Fruit fly (Drosophila melanogaster) whole organism, embryonic: ENCODE data around the gene kz.

ENCODE experiments used
- Ada2b ChIP-seq: fragments of 200-800 bp; sonication (Bioruptor generic); IDR thresholded peaks from 2 replicates; pipeline ENCODE4 v1.3.6; 2022; ENCODE audit warnings: missing biosample characterization, missing genetic modification characterization
- Atf3 ChIP-seq: fragments of 200-800 bp; sonication (Bioruptor generic); optimal IDR thresholded peaks from 3 replicates; lab custom pipeline; 2016; ENCODE audit warnings: missing biosample characterization, missing genetic modification characterization
- CG1024 ChIP-seq: fragments of 200-800 bp; sonication (Bioruptor generic); IDR thresholded peaks from 2 replicates; pipeline ENCODE4 v1.3.6; 2022; ENCODE audit warnings: missing biosample characterization, missing genetic modification characterization
- CG10366 ChIP-seq: fragments of 200-800 bp; sonication (Bioruptor generic); IDR thresholded peaks from 2 replicates; pipeline ENCODE4 v1.3.6; 2022; ENCODE audit warnings: missing biosample characterization, missing genetic modification characterization
- CG10543 ChIP-seq: fragments of 200-800 bp; sonication (Bioruptor generic); optimal IDR thresholded peaks from 3 replicates; lab custom pipeline; 2017; ENCODE audit warnings: missing biosample characterization, mild to moderate bottlenecking, missing genetic modification characterization, moderate library complexity
- CG12071 ChIP-seq: fragments of 200-800 bp; sonication (Bioruptor generic); optimal IDR thresholded peaks from 3 replicates; lab custom pipeline; 2018; ENCODE audit warnings: missing biosample characterization, mild to moderate bottlenecking, missing genetic modification characterization
- CG12391 ChIP-seq: fragments of 200-800 bp; sonication (Bioruptor generic); optimal IDR thresholded peaks from 3 replicates; lab custom pipeline; 2018; ENCODE audit warnings: missing biosample characterization, mild to moderate bottlenecking, missing genetic modification characterization, moderate library complexity
- CG13287 ChIP-seq: fragments of 200-800 bp; sonication (Bioruptor generic); IDR thresholded peaks from 2 replicates; pipeline ENCODE4 v1.3.6; 2022; ENCODE audit warnings: missing biosample characterization, missing genetic modification characterization; ENCODE audit not compliant: partially characterized antibody
- CG14710 ChIP-seq: fragments of 200-800 bp; sonication (Bioruptor generic); optimal IDR thresholded peaks from 3 replicates; lab custom pipeline; 2019; ENCODE audit warnings: missing biosample characterization, mild to moderate bottlenecking, missing genetic modification characterization, moderate library complexity
- CG18619 ChIP-seq: fragments of 200-800 bp; sonication (Bioruptor generic); optimal IDR thresholded peaks from 3 replicates; lab custom pipeline; 2017; ENCODE audit warnings: missing biosample characterization, mild to moderate bottlenecking, missing genetic modification characterization
- CG2889 ChIP-seq: fragments of 200-800 bp; sonication (Bioruptor generic); IDR thresholded peaks from 3 replicates; pipeline ENCODE4 v1.3.6; 2022; ENCODE audit warnings: missing biosample characterization, missing genetic modification characterization
- CG30020 ChIP-seq: fragments of 200-800 bp; optimal IDR thresholded peaks from 2 replicates; lab custom pipeline; 2019; ENCODE audit warnings: missing biosample characterization, mild to moderate bottlenecking, missing genetic modification characterization, moderate library complexity
- CG30431 ChIP-seq: fragments of 200-800 bp; sonication (Bioruptor generic); optimal IDR thresholded peaks from 2 replicates; lab custom pipeline; 2017; ENCODE audit warnings: missing biosample characterization, missing genetic modification characterization
- CG42726 ChIP-seq: fragments of 200-800 bp; sonication (Bioruptor generic); IDR thresholded peaks from 2 replicates; pipeline ENCODE4 v1.3.6; 2022; ENCODE audit warnings: missing biosample characterization, missing genetic modification characterization; ENCODE audit not compliant: partially characterized antibody
- CG5245 ChIP-seq: fragments of 200-800 bp; sonication (Bioruptor generic); optimal IDR thresholded peaks from 3 replicates; lab custom pipeline; 2016; ENCODE audit warnings: missing biosample characterization, missing genetic modification characterization
- CG6272 ChIP-seq: fragments of 200-800 bp; sonication (Bioruptor generic); IDR thresholded peaks from 2 replicates; pipeline ENCODE4 v1.3.6; 2022; ENCODE audit warnings: missing biosample characterization, missing genetic modification characterization
- CG6689 ChIP-seq: fragments of 200-800 bp; sonication (Bioruptor generic); IDR thresholded peaks from 2 replicates; pipeline ENCODE4 v1.3.6; 2022; ENCODE audit warnings: missing biosample characterization, missing genetic modification characterization
- CG9876 ChIP-seq: fragments of 200-800 bp; sonication (Bioruptor generic); optimal IDR thresholded peaks from 2 replicates; lab custom pipeline; 2016; ENCODE audit warnings: missing biosample characterization, missing genetic modification characterization
- CG9932 ChIP-seq: fragments of 200-800 bp; sonication (Bioruptor generic); IDR thresholded peaks from 2 replicates; pipeline ENCODE4 v1.3.6; 2022; ENCODE audit warnings: missing biosample characterization, missing genetic modification characterization
- CTCF ChIP-seq: fragments of 200-800 bp; sonication (Bioruptor generic); optimal IDR thresholded peaks from 2 replicates; lab custom pipeline; 2017; ENCODE audit warnings: missing biosample characterization, mild to moderate bottlenecking, missing genetic modification characterization, moderate library complexity
- CrebB ChIP-seq: fragments of 200-800 bp; sonication (Bioruptor generic); optimal IDR thresholded peaks from 3 replicates; lab custom pipeline; 2018; ENCODE audit warnings: missing biosample characterization, mild to moderate bottlenecking, missing genetic modification characterization
- E2f2 ChIP-seq: fragments of 200-800 bp; sonication (Bioruptor generic); IDR thresholded peaks from 2 replicates; pipeline ENCODE4 v1.3.6; 2022; ENCODE audit warnings: missing biosample characterization, missing genetic modification characterization
- Eip74EF ChIP-seq, 2 experiments: fragments of 200-800 bp in 1 of 2; fragments of >200 bp in 1 of 2; sonication (Bioruptor generic) in 1 of 2; optimal IDR thresholded peaks; 2 replicates each; lab custom pipeline; 2017 to 2019; ENCODE audit warnings: missing biosample characterization in 2 of 2, missing genetic modification characterization in 2 of 2, mild to moderate bottlenecking in 1 of 2, moderate library complexity in 1 of 2
- Ets65A ChIP-seq: fragments of 200-800 bp; sonication (Bioruptor generic); peaks from one replicate; lab custom pipeline; 2016; ENCODE audit warnings: missing biosample characterization, missing genetic modification characterization
- Fer2 ChIP-seq: fragments of 200-800 bp; sonication (Bioruptor generic); optimal IDR thresholded peaks from 2 replicates; lab custom pipeline; 2018; ENCODE audit warnings: missing biosample characterization, mild to moderate bottlenecking, missing genetic modification characterization, moderate library complexity
- GATAe ChIP-seq: fragments of 200-800 bp; sonication (Bioruptor generic); conservative IDR thresholded peaks from 2 replicates; pipeline ENCODE4 v1.3.6; 2022; ENCODE audit warnings: missing biosample characterization, missing genetic modification characterization
- Hmx ChIP-seq: fragments of 200-800 bp; sonication (Bioruptor generic); optimal IDR thresholded peaks from 2 replicates; lab custom pipeline; 2016; ENCODE audit warnings: missing biosample characterization, missing genetic modification characterization
- Hr78 ChIP-seq, 2 experiments: fragments of 200-800 bp in 1 of 2; fragments of >200 bp in 1 of 2; sonication (Bioruptor generic) in 1 of 2; optimal IDR thresholded peaks; 2 replicates each; lab custom pipeline; 2017 to 2019; ENCODE audit warnings: missing biosample characterization in 2 of 2, missing genetic modification characterization in 2 of 2, mild to moderate bottlenecking in 1 of 2, moderate library complexity in 1 of 2
- Kr ChIP-seq: fragments of 200-800 bp; sonication (Bioruptor generic); optimal IDR thresholded peaks from 2 replicates; lab custom pipeline; 2017; ENCODE audit warnings: missing biosample characterization, mild to moderate bottlenecking, missing genetic modification characterization
- Lpt ChIP-seq: fragments of >200 bp; optimal IDR thresholded peaks from 2 replicates; lab custom pipeline; 2018; ENCODE audit warnings: missing biosample characterization, missing genetic modification characterization
- Mad ChIP-seq: fragments of 200-800 bp; sonication (Bioruptor generic); optimal IDR thresholded peaks from 2 replicates; lab custom pipeline; 2016; ENCODE audit warnings: missing biosample characterization, missing genetic modification characterization
- Mrtf ChIP-seq: fragments of 200-800 bp; sonication (Bioruptor generic); IDR thresholded peaks from 3 replicates; pipeline ENCODE4 v1.3.6; 2022; ENCODE audit warnings: missing biosample characterization, missing genetic modification characterization
- Myb ChIP-seq: fragments of 200-800 bp; sonication (Bioruptor generic); optimal IDR thresholded peaks from 2 replicates; lab custom pipeline; 2016; ENCODE audit warnings: missing biosample characterization, missing genetic modification characterization
- Optix ChIP-seq: fragments of 200-800 bp; sonication (Bioruptor generic); IDR thresholded peaks from 3 replicates; pipeline ENCODE4 v1.3.6; 2022; ENCODE audit warnings: missing biosample characterization, missing genetic modification characterization
- Pdp1 ChIP-seq, 2 experiments: fragments of 200-800 bp; sonication (Bioruptor generic); optimal IDR thresholded peaks; 3 replicates each; lab custom pipeline; 2016; ENCODE audit warnings: missing biosample characterization in 2 of 2, missing genetic modification characterization in 2 of 2, mild to moderate bottlenecking in 1 of 2, moderate library complexity in 1 of 2
- Spps ChIP-seq: fragments of 200-800 bp; sonication (Bioruptor generic); optimal IDR thresholded peaks from 2 replicates; lab custom pipeline; 2018; ENCODE audit warnings: missing biosample characterization, mild to moderate bottlenecking, missing genetic modification characterization
- Ssrp ChIP-seq: fragments of 200-800 bp; sonication (Bioruptor generic); optimal IDR thresholded peaks from 2 replicates; lab custom pipeline; 2018; ENCODE audit warnings: missing biosample characterization, mild to moderate bottlenecking, missing genetic modification characterization, moderate library complexity
- ash1 ChIP-seq: fragments of 200-800 bp; sonication (Bioruptor generic); optimal IDR thresholded peaks from 2 replicates; lab custom pipeline; 2018; ENCODE audit warnings: missing biosample characterization, mild to moderate bottlenecking, missing genetic modification characterization
- cato ChIP-seq: fragments of 200-800 bp; sonication (Bioruptor generic); optimal IDR thresholded peaks from 2 replicates; lab custom pipeline; 2016; ENCODE audit warnings: missing biosample characterization, missing genetic modification characterization, borderline replicate concordance
- croc ChIP-seq: fragments of 200-800 bp; sonication (Bioruptor generic); conservative IDR thresholded peaks from 3 replicates; pipeline ENCODE4 v1.3.6; 2022; ENCODE audit warnings: missing biosample characterization, missing genetic modification characterization
- crol ChIP-seq: fragments of 200-800 bp; sonication (Bioruptor generic); IDR thresholded peaks from 2 replicates; pipeline ENCODE4 v1.3.6; 2022; ENCODE audit warnings: missing biosample characterization, missing genetic modification characterization
- dm ChIP-seq: fragments of 200-800 bp; sonication (Bioruptor generic); optimal IDR thresholded peaks from 3 replicates; lab custom pipeline; 2016; ENCODE audit warnings: missing biosample characterization, missing genetic modification characterization
- fd64A ChIP-seq: fragments of 200-800 bp; sonication (Bioruptor generic); optimal IDR thresholded peaks from 3 replicates; lab custom pipeline; 2018; ENCODE audit warnings: missing biosample characterization, mild to moderate bottlenecking, missing genetic modification characterization
- hkb ChIP-seq, 2 experiments: fragments of 200-800 bp in 1 of 2; fragments of >200 bp in 1 of 2; sonication (Bioruptor generic) in 1 of 2; IDR thresholded peaks in 1 of 2; optimal IDR thresholded peaks in 1 of 2; 2 replicates each; pipeline versions ENCODE4 v1.3.6 to Lab custom; 2017 to 2022; ENCODE audit warnings: missing biosample characterization in 1 of 2, missing genetic modification characterization in 1 of 2
- kay ChIP-seq: fragments of 200-800 bp; sonication (Bioruptor generic); optimal IDR thresholded peaks from 2 replicates; lab custom pipeline; 2016; ENCODE audit warnings: missing biosample characterization, missing genetic modification characterization
- mam ChIP-seq: fragments of 200-800 bp; sonication (Bioruptor generic); optimal IDR thresholded peaks from 3 replicates; lab custom pipeline; 2016; ENCODE audit warnings: missing biosample characterization, missing genetic modification characterization
- pfk ChIP-seq: fragments of 200-800 bp; sonication (Bioruptor generic); optimal IDR thresholded peaks from 2 replicates; lab custom pipeline; 2018; ENCODE audit warnings: missing biosample characterization, mild to moderate bottlenecking, missing genetic modification characterization, moderate library complexity
- run ChIP-seq: fragments of 200-800 bp; sonication (Bioruptor generic); optimal IDR thresholded peaks from 3 replicates; lab custom pipeline; 2018; ENCODE audit warnings: missing biosample characterization, mild to moderate bottlenecking, missing genetic modification characterization
- sna ChIP-seq: fragments of 200-800 bp; sonication (Bioruptor generic); IDR thresholded peaks from 2 replicates; pipeline ENCODE4 v1.3.6; 2022; ENCODE audit warnings: missing biosample characterization, missing genetic modification characterization; ENCODE audit not compliant: partially characterized antibody
- sr ChIP-seq: fragments of 200-800 bp; sonication (Bioruptor generic); IDR thresholded peaks from 3 replicates; pipeline ENCODE4 v1.3.6; 2022; ENCODE audit warnings: missing biosample characterization, missing genetic modification characterization
- tin ChIP-seq: fragments of 200-800 bp; sonication (Bioruptor generic); optimal IDR thresholded peaks from 3 replicates; lab custom pipeline; 2016; ENCODE audit warnings: missing biosample characterization, missing genetic modification characterization
- yki ChIP-seq: fragments of >200 bp; optimal IDR thresholded peaks from 3 replicates; lab custom pipeline; 2018

The kz gene

DNA sequence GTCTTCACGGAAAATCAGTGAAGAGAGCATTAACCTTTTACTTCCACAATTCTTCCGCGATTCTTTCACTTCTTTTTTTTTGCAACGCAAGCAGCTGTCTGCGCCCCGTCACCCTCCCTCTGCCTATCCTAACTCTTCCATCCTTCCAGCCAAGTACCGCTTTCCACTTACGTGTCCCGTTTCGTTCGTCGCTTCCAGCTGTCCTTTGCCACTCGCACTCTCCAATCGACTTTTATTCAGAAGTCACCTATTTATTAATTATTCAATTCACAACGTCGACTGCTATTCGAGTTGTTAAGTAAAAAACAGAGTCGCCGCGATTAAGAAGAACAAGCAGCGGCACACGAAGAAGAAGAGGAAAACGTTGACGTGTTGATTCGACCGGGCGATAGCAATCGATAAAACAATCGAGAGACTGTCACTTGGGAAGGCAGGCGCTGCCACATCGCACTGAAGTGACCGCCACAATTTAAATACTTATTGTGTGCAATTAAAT is 32.9 kb upstream of the kz start, which contains the start of gene Grp170 (continued):
- no peak for TF ChIP-seq Ssrp (tag; lab: Kevin White, UChicago)
- peak; percentile 78 for TF ChIP-seq sna
- no peak for TF ChIP-seq Atf3 (GFP tag; lab: Kevin White, UChicago)
- no peak for TF ChIP-seq CG6272 (GFP tag; lab: Robert Waterston, UW)
- no peak for TF ChIP-seq CrebB (tag; lab: Kevin White, UChicago)
- TF ChIP-seq CG5245 = no peak
- TF ChIP-seq CG18619 (GFP tag; lab: Kevin White, UChicago) = no peak
- TF ChIP-seq Mad (GFP tag; lab: Kevin White, UChicago) = no peak
- TF ChIP-seq CG13287 (GFP tag; lab: Robert Waterston, UW) = peak; percentile 93
- peak; percentile 19 for TF ChIP-seq CTCF (GFP tag; lab: Kevin White, UChicago)
- TF ChIP-seq cato (GFP tag; lab: Kevin White, UChicago) = no peak
- no peak for TF ChIP-seq CG10543 (GFP tag; lab: Kevin White, UChicago)
- no peak for TF ChIP-seq ash1
- TF ChIP-seq Hmx (GFP tag; lab: Kevin White, UChicago) = no peak
- peak; percentile 93 for TF ChIP-seq CG42726
- TF ChIP-seq Kr (GFP tag; lab: Kevin White, UChicago) = no peak
- TF ChIP-seq Pdp1 (GFP tag; optimal IDR thresholded peaks at IDR 0.05; lab: Kevin White, UChicago) = peak in 1 of 2 experiments; percentile 12
- no peak for TF ChIP-seq Hr78 (GFP tag; optimal IDR thresholded peaks at IDR 0.05; lab: Kevin White, UChicago)
- no peak for TF ChIP-seq CG9876 (GFP tag; lab: Kevin White, UChicago)
- TF ChIP-seq E2f2 = peak; percentile 98
- TF ChIP-seq CG12071 (GFP tag; lab: Kevin White, UChicago) = no peak
- TF ChIP-seq fd64A = no peak
- peak; percentile 66 for TF ChIP-seq CG14710 (tag; lab: Kevin White, UChicago)
- peak; percentile 17 for TF ChIP-seq dm (GFP tag; lab: Kevin White, UChicago)
- no peak for TF ChIP-seq pfk (GFP tag; lab: Kevin White, UChicago)
- peak; percentile 94 for TF ChIP-seq crol (GFP tag; lab: Robert Waterston, UW)
- TF ChIP-seq CG12391 (tag; lab: Kevin White, UChicago) = peak; percentile 27
- no peak for TF ChIP-seq CG6689 (GFP tag; lab: Robert Waterston, UW)
- TF ChIP-seq CG30020 (tag; lab: Kevin White, UChicago) = no peak
- TF ChIP-seq tin (GFP tag; lab: Kevin White, UChicago) = no peak
- TF ChIP-seq GATAe (GFP tag; lab: Robert Waterston, UW) = no peak
- no peak for TF ChIP-seq yki (lab: Kevin White, UChicago)
- no peak for TF ChIP-seq Ets65A (GFP tag; lab: Kevin White, UChicago)
- no peak for TF ChIP-seq Ada2b (GFP tag; lab: Robert Waterston, UW)
- no peak for TF ChIP-seq hkb (optimal IDR thresholded peaks at IDR 0.05; lab: Kevin White, UChicago)
- TF ChIP-seq hkb (GFP tag; IDR thresholded peaks at IDR 0.05; lab: Robert Waterston, UW) = no peak
- no peak for TF ChIP-seq Spps (tag; lab: Kevin White, UChicago)
- TF ChIP-seq Optix (GFP tag; lab: Robert Waterston, UW) = no peak
- TF ChIP-seq Mrtf (GFP tag; lab: Robert Waterston, UW) = no peak
- no peak for TF ChIP-seq CG10366
- peak; percentile 18; the same call in 1 of the 2 replicates for TF ChIP-seq CG9932 (GFP tag; lab: Robert Waterston, UW)
- no peak for TF ChIP-seq run
- TF ChIP-seq Fer2 = no peak
- TF ChIP-seq kay = no peak
- TF ChIP-seq sr (GFP tag; lab: Robert Waterston, UW) = no peak
- no peak for TF ChIP-seq CG2889 (GFP tag; lab: Robert Waterston, UW)
- no peak for TF ChIP-seq Eip74EF (GFP tag; optimal IDR thresholded peaks at IDR 0.05; lab: Kevin White, UChicago)
- TF ChIP-seq croc (GFP tag; lab: Robert Waterston, UW) = no peak
- TF ChIP-seq CG1024 (GFP tag; lab: Robert Waterston, UW) = no peak
- no peak for TF ChIP-seq mam (GFP tag; lab: Kevin White, UChicago)
- no peak for TF ChIP-seq Lpt (GFP tag; lab: Kevin White, UChicago)
- peak; percentile 48 for TF ChIP-seq Myb (GFP tag; lab: Kevin White, UChicago)
- TF ChIP-seq CG30431 (GFP tag; lab: Kevin White, UChicago) = no peak
